Fruit fly (Drosophila melanogaster) Kc167 (cell line): ENCODE data around the gene Dus3.

ENCODE experiments used
- Myc ChIP-seq: fragments of >200 bp; optimal IDR thresholded peaks from 2 replicates; lab custom pipeline; 2017; ENCODE audit warnings: missing external identifiers
- Sin3A ChIP-seq: fragments of >200 bp; optimal IDR thresholded peaks from 2 replicates; lab custom pipeline; 2018; ENCODE audit warnings: missing external identifiers
- h ChIP-seq: fragments of >200 bp; optimal IDR thresholded peaks from 3 replicates; lab custom pipeline; 2018; ENCODE audit warnings: missing external identifiers
- insv ChIP-seq: fragments of >200 bp; optimal IDR thresholded peaks from 3 replicates; lab custom pipeline; 2018; ENCODE audit warnings: missing external identifiers
- psq ChIP-seq: fragments of >200 bp; optimal IDR thresholded peaks from 2 replicates; lab custom pipeline; 2017; ENCODE audit warnings: missing external identifiers

DNA sequence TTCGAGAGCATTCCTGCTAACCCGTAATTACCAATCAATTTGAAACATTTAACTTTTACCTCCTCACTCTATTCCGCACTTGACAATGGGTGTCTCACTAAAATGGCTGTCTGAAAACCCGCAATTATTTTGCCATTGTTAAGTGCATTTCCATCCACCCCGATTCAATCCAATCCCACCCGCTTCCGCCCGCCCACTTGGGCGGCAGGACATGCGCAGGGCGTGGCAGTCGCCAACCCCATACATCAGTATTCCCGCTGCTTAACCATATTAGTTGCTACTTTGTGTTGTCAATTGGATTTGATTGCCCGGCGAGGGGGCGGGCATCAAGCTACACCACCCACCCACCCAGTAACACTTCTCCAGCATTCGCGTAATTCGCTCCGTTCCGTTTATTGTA is 6.7 kb downstream of the Dus3 start:
- TF ChIP-seq Myc, result no peak
- TF ChIP-seq Sin3A (lab: Kevin White, UChicago), result no peak
- TF ChIP-seq insv, result no peak
- TF ChIP-seq psq, result no peak
- no peak for TF ChIP-seq h (lab: Kevin White, UChicago)
